Fruit fly (Drosophila melanogaster): ENCODE data around the gene ND-42.

DNA sequence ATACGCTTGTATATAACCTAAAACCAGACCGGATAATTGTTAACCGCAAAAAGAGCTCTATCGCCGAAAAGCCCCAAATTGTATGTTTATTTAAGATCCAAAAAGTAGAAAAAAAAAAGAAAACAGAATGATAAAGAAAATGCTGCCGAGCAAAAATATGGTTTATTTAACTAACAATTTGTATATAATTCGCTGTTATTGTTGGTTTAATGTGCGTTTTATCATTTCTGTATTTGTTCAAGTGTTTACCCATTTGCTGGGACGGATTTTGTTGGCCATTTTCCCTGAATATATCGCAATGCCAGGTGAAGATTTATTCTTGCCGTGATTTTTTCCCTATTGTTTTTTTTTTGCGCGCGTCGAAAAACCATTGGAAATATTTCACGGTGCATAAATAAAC, 29.6 kb downstream of the ND-42 start:
- TF ChIP-seq CG8478 (optimal IDR thresholded peaks at IDR 0.05) (no peak), CTCF (optimal IDR thresholded peaks at IDR 0.05) (no peak)
